Worm (Caenorhabditis elegans) whole organism, mixed stage, embryonic: ENCODE results near the gene vgln-1.

ENCODE experiments used
- ces-1 ChIP-seq: fragments of 150-350 bp; optimal IDR thresholded peaks from 2 replicates; lab custom pipeline; 2014; ENCODE audit warnings: missing biosample characterization, missing genetic modification reagents, missing genetic modification characterization
- elt-1 ChIP-seq: sonication (generic microtip); optimal IDR thresholded peaks from 2 replicates; lab custom pipeline; 2017; ENCODE audit warnings: missing genetic modification characterization, mild to moderate bottlenecking, missing compliant biosample characterization, antibody characterized with exemption, moderate library complexity, borderline replicate concordance; ENCODE audit not compliant: insufficient read depth
- nhr-28 ChIP-seq: fragments of 150-350 bp; optimal IDR thresholded peaks from 2 replicates; lab custom pipeline; 2014; ENCODE audit warnings: missing biosample characterization, missing genetic modification characterization
- pha-4 ChIP-seq: fragments of 150-350 bp; optimal IDR thresholded peaks from 2 replicates; lab custom pipeline; 2018; ENCODE audit warnings: missing biosample characterization, missing genetic modification reagents, missing genetic modification characterization

ce11 chrII:9934570-9934969 lies 43.7 kb upstream of the vgln-1 start:
- no peak for TF ChIP-seq pha-4
- TF ChIP-seq elt-1 (tag; lab: Kevin White, UChicago): no peak
- no peak for TF ChIP-seq nhr-28 (tag; lab: Kevin White, UChicago)
- TF ChIP-seq ces-1 (GFP tag; lab: Kevin White, UChicago): no peak
